Worm (Caenorhabditis elegans) whole organism, young adult: ENCODE measurements around the gene ZK1240.1.

Experiments
- athp-1 ChIP-seq: sonication (generic microtip); optimal IDR thresholded peaks from 2 replicates; lab custom pipeline; 2017; ENCODE audit warnings: mild to moderate bottlenecking, missing genetic modification characterization, missing compliant biosample characterization
- cebp-2 ChIP-seq: fragments of 200-800 bp; sonication (Bioruptor generic); IDR thresholded peaks from 2 replicates; pipeline ENCODE4 v1.3.6; 2022; ENCODE audit warnings: missing genetic modification characterization, missing compliant biosample characterization
- unc-130 ChIP-seq: sonication (generic microtip); optimal IDR thresholded peaks from 2 replicates; lab custom pipeline; 2016; ENCODE audit warnings: missing genetic modification reagents, missing genetic modification characterization, missing compliant biosample characterization

DNA sequence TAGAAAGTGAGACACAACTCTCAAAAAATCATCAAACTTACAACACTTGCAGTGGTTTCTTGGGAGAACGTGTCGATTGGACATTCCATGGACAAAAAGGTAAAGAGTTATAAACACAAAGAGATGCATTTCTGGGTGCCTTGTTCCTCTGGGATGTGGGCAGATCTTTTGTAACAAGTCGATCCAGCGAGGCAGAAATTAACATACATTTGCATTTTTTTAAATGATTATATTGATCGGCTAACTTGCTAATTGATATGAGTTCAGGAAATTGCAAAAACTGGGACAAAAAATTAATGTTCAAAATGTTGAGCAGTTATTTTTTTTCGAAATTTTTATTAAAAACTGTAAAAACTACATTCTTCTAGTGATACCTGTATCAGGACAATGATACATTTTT lies 48.6 kb downstream of the ZK1240.1 start, which contains the start of gene F16G10.6:
- no peak for TF ChIP-seq athp-1 (tag; lab: Kevin White, UChicago)
- no peak for TF ChIP-seq cebp-2 (GFP tag; lab: Robert Waterston, UW)
- TF ChIP-seq unc-130 (GFP tag; lab: Kevin White, UChicago), result no peak
